Worm (Caenorhabditis elegans) whole organism, mixed stage, embryonic: ENCODE measurements around the gene F42D1.4.

Source experiments
- M03D4.4 ChIP-seq: sonication (generic microtip); optimal IDR thresholded peaks from 2 replicates; lab custom pipeline; 2017; ENCODE audit warnings: mild to moderate bottlenecking, missing genetic modification characterization, missing compliant biosample characterization
- bed-3 ChIP-seq: fragments of 200-800 bp; sonication (Bioruptor generic); optimal IDR thresholded peaks from 3 replicates; lab custom pipeline; 2018; ENCODE audit warnings: mild to moderate bottlenecking, missing genetic modification characterization, moderate library complexity, missing compliant biosample characterization
- blmp-1 ChIP-seq: fragments of 150-350 bp; optimal IDR thresholded peaks from 2 replicates; lab custom pipeline; 2014; ENCODE audit warnings: missing biosample characterization, missing genetic modification characterization
- ceh-39 ChIP-seq: fragments of 150-350 bp; optimal IDR thresholded peaks from 2 replicates; lab custom pipeline; 2014; ENCODE audit warnings: missing biosample characterization, missing genetic modification characterization
- ceh-43 ChIP-seq: fragments of 200-800 bp; sonication (Bioruptor generic); optimal IDR thresholded peaks from 2 replicates; lab custom pipeline; 2018; ENCODE audit warnings: mild to moderate bottlenecking, missing genetic modification characterization, moderate library complexity, missing compliant biosample characterization
- ceh-83 ChIP-seq: fragments of 200-800 bp; sonication (Bioruptor generic); optimal IDR thresholded peaks from 2 replicates; lab custom pipeline; 2018; ENCODE audit warnings: mild to moderate bottlenecking, missing genetic modification characterization, missing compliant biosample characterization
- ces-1 ChIP-seq: fragments of 150-350 bp; optimal IDR thresholded peaks from 2 replicates; lab custom pipeline; 2014; ENCODE audit warnings: missing biosample characterization, missing genetic modification reagents, missing genetic modification characterization
- drap-1 ChIP-seq: fragments of 200-800 bp; sonication (Bioruptor generic); optimal IDR thresholded peaks from 3 replicates; lab custom pipeline; 2018; ENCODE audit warnings: mild to moderate bottlenecking, missing genetic modification characterization, missing compliant biosample characterization
- elt-1 ChIP-seq: sonication (generic microtip); optimal IDR thresholded peaks from 2 replicates; lab custom pipeline; 2017; ENCODE audit warnings: missing genetic modification characterization, mild to moderate bottlenecking, missing compliant biosample characterization, antibody characterized with exemption, moderate library complexity, borderline replicate concordance; ENCODE audit not compliant: insufficient read depth
- elt-3 ChIP-seq: fragments of 150-350 bp; optimal IDR thresholded peaks from 2 replicates; lab custom pipeline; 2014; ENCODE audit warnings: missing biosample characterization, missing genetic modification characterization
- flh-1 ChIP-seq: fragments of 200-800 bp; sonication (Bioruptor generic); optimal IDR thresholded peaks from 2 replicates; lab custom pipeline; 2018; ENCODE audit warnings: mild to moderate bottlenecking, missing genetic modification characterization, moderate library complexity, missing compliant biosample characterization
- ham-2 ChIP-seq: fragments of 200-800 bp; sonication (Bioruptor generic); optimal IDR thresholded peaks from 2 replicates; lab custom pipeline; 2018; ENCODE audit warnings: mild to moderate bottlenecking, missing genetic modification characterization, missing compliant biosample characterization
- hlh-1 ChIP-seq: fragments of 150-350 bp; optimal IDR thresholded peaks from 2 replicates; lab custom pipeline; 2014; ENCODE audit warnings: missing biosample characterization, missing genetic modification reagents, missing genetic modification characterization
- lin-13 ChIP-seq: fragments of 150-350 bp; optimal IDR thresholded peaks from 2 replicates; lab custom pipeline; 2014; ENCODE audit warnings: missing biosample characterization, missing genetic modification characterization
- lin-32 ChIP-seq: fragments of 200-800 bp; sonication (Bioruptor generic); optimal IDR thresholded peaks from 2 replicates; lab custom pipeline; 2018; ENCODE audit warnings: mild to moderate bottlenecking, missing genetic modification characterization, missing compliant biosample characterization
- lsy-2 ChIP-seq: fragments of 150-350 bp; optimal IDR thresholded peaks from 2 replicates; lab custom pipeline; 2014; ENCODE audit warnings: missing biosample characterization, missing genetic modification characterization
- mab-5 ChIP-seq: fragments of 150-350 bp; optimal IDR thresholded peaks from 2 replicates; lab custom pipeline; 2014; ENCODE audit warnings: missing biosample characterization, missing genetic modification characterization
- mep-1 ChIP-seq: fragments of 150-350 bp; optimal IDR thresholded peaks from 2 replicates; lab custom pipeline; 2017; ENCODE audit warnings: missing biosample characterization, missing genetic modification reagents, missing genetic modification characterization, inconsistent platforms
- mls-2 ChIP-seq: sonication (generic microtip); optimal IDR thresholded peaks from 2 replicates; lab custom pipeline; 2016; ENCODE audit warnings: mild to moderate bottlenecking, missing genetic modification characterization, moderate library complexity, missing compliant biosample characterization
- nhr-12 ChIP-seq: fragments of 150-350 bp; optimal IDR thresholded peaks from 2 replicates; lab custom pipeline; 2014; ENCODE audit warnings: missing biosample characterization, missing genetic modification characterization
- nhr-2 ChIP-seq: fragments of 150-350 bp; optimal IDR thresholded peaks from 2 replicates; lab custom pipeline; 2014; ENCODE audit warnings: missing biosample characterization, missing genetic modification characterization
- nhr-237 ChIP-seq: fragments of 150-350 bp; optimal IDR thresholded peaks from 2 replicates; lab custom pipeline; 2014; ENCODE audit warnings: missing biosample characterization, missing genetic modification characterization
- nhr-28 ChIP-seq: fragments of 150-350 bp; optimal IDR thresholded peaks from 2 replicates; lab custom pipeline; 2014; ENCODE audit warnings: missing biosample characterization, missing genetic modification characterization
- nhr-76 ChIP-seq: sonication (generic microtip); optimal IDR thresholded peaks from 2 replicates; lab custom pipeline; 2017; ENCODE audit warnings: missing biosample characterization, missing genetic modification characterization
- pha-4 ChIP-seq: fragments of 150-350 bp; optimal IDR thresholded peaks from 2 replicates; lab custom pipeline; 2018; ENCODE audit warnings: missing biosample characterization, missing genetic modification reagents, missing genetic modification characterization
- sem-2 ChIP-seq: fragments of 200-800 bp; sonication (Bioruptor generic); optimal IDR thresholded peaks from 2 replicates; lab custom pipeline; 2018; ENCODE audit warnings: mild to moderate bottlenecking, missing genetic modification characterization, missing compliant biosample characterization
- snpc-4 ChIP-seq: fragments of 150-350 bp; optimal IDR thresholded peaks from 2 replicates; lab custom pipeline; 2014; ENCODE audit warnings: missing biosample characterization, missing genetic modification characterization
- sptf-1 ChIP-seq: sonication (generic microtip); optimal IDR thresholded peaks from 2 replicates; lab custom pipeline; 2017; ENCODE audit warnings: mild to moderate bottlenecking, missing genetic modification characterization, moderate library complexity, missing compliant biosample characterization
- tbx-8 ChIP-seq: fragments of 200-800 bp; sonication (Bioruptor generic); optimal IDR thresholded peaks from 2 replicates; lab custom pipeline; 2018; ENCODE audit warnings: mild to moderate bottlenecking, missing genetic modification characterization, moderate library complexity, missing compliant biosample characterization
- unc-120 ChIP-seq: sonication (generic microtip); optimal IDR thresholded peaks from 2 replicates; lab custom pipeline; 2017; ENCODE audit warnings: missing genetic modification characterization, missing compliant biosample characterization; ENCODE audit not compliant: poor library complexity, severe bottlenecking
- unc-39 ChIP-seq: fragments of 150-350 bp; optimal IDR thresholded peaks from 2 replicates; lab custom pipeline; 2014; ENCODE audit warnings: missing biosample characterization, missing genetic modification characterization
- unc-62 ChIP-seq: fragments of 150-350 bp; optimal IDR thresholded peaks from 2 replicates; lab custom pipeline; 2014; ENCODE audit warnings: missing biosample characterization, missing genetic modification reagents, missing genetic modification characterization
- zip-8 ChIP-seq: fragments of 150-350 bp; optimal IDR thresholded peaks from 2 replicates; lab custom pipeline; 2014; ENCODE audit warnings: missing biosample characterization, missing genetic modification characterization
- ztf-11 ChIP-seq: fragments of 150-350 bp; optimal IDR thresholded peaks from 2 replicates; lab custom pipeline; 2014; ENCODE audit warnings: missing biosample characterization, missing genetic modification characterization

The F42D1.4 gene

ce11 chrX:14819495-14819894, 12.5 kb downstream of the F42D1.4 start:
- TF ChIP-seq unc-39 (tag; lab: Kevin White, UChicago), result no peak
- TF ChIP-seq pha-4, result no peak
- no peak for TF ChIP-seq ceh-39 (tag; lab: Kevin White, UChicago)
- no peak for TF ChIP-seq unc-62
- TF ChIP-seq sem-2, result no peak
- no peak for TF ChIP-seq mep-1
- no peak for TF ChIP-seq lin-32 (GFP tag; lab: Kevin White, UChicago)
- no peak for TF ChIP-seq nhr-2 (tag; lab: Kevin White, UChicago)

ce11 chrX:14824490-14825050, 17.5 kb downstream of the F42D1.4 start, which contains the start of gene mbk-1:
TSS of gene mbk-1 (minus strand) at chrX:14824540.
- peak; percentile 17 for TF ChIP-seq unc-62
- TF ChIP-seq tbx-8 (GFP tag; lab: Kevin White, UChicago), result no peak
- TF ChIP-seq nhr-237 (tag; lab: Kevin White, UChicago), result peak; percentile 50
- peak; percentile 45 for TF ChIP-seq nhr-2 (tag; lab: Kevin White, UChicago)
- TF ChIP-seq nhr-76, result no peak
- TF ChIP-seq lin-32 (GFP tag; lab: Kevin White, UChicago), result no peak
- TF ChIP-seq flh-1 (GFP tag; lab: Kevin White, UChicago), result no peak
- peak; percentile 46 for TF ChIP-seq sptf-1
- TF ChIP-seq drap-1, result no peak
- TF ChIP-seq ztf-11 (tag; lab: Kevin White, UChicago), result no peak
- no peak for TF ChIP-seq unc-39 (tag; lab: Kevin White, UChicago)
- TF ChIP-seq nhr-12 (tag; lab: Kevin White, UChicago), result no peak
- no peak for TF ChIP-seq lin-13 (tag; lab: Kevin White, UChicago)
- no peak for TF ChIP-seq blmp-1 (tag; lab: Kevin White, UChicago)
- no peak for TF ChIP-seq snpc-4
- peak; percentile 78 for TF ChIP-seq hlh-1 (tag; lab: Kevin White, UChicago)
- no peak for TF ChIP-seq mab-5
- peak; percentile 10 for TF ChIP-seq lsy-2
- no peak for TF ChIP-seq M03D4.4 (tag; lab: Kevin White, UChicago)
- TF ChIP-seq elt-1, result no peak
- no peak for TF ChIP-seq sem-2
- TF ChIP-seq pha-4, result no peak
- TF ChIP-seq zip-8 (tag; lab: Kevin White, UChicago), result no peak
- peak; percentile 40 for TF ChIP-seq elt-3
- TF ChIP-seq ces-1 (GFP tag; lab: Kevin White, UChicago), result peak; percentile 63
- peak; percentile 43 for TF ChIP-seq mep-1
- TF ChIP-seq ceh-43, result no peak
- peak; percentile 69 for TF ChIP-seq ceh-39 (tag; lab: Kevin White, UChicago)
- TF ChIP-seq ham-2, result no peak
- no peak for TF ChIP-seq bed-3 (GFP tag; lab: Kevin White, UChicago)
- TF ChIP-seq nhr-28, result no peak
- TF ChIP-seq ceh-83 (GFP tag; lab: Kevin White, UChicago), result no peak
- no peak for TF ChIP-seq mls-2 (tag; lab: Kevin White, UChicago)

ce11 chrX:14828766-14829165, 21.7 kb downstream of the F42D1.4 start:
- TF ChIP-seq unc-120 (tag; lab: Kevin White, UChicago), result no peak
- TF ChIP-seq hlh-1 (tag; lab: Kevin White, UChicago), result no peak
- TF ChIP-seq nhr-2 (tag; lab: Kevin White, UChicago), result no peak
- no peak for TF ChIP-seq nhr-28
- TF ChIP-seq pha-4, result no peak

ce11 chrX:14831531-14831930, 24.5 kb downstream of the F42D1.4 start, which contains the start of gene dpf-2:
TSS of gene dpf-2 (plus strand) at chrX:14831831.
- TF ChIP-seq nhr-28 (no peak), elt-3 (no peak), ceh-39 (tag; lab: Kevin White, UChicago) (no peak), unc-39 (tag; lab: Kevin White, UChicago) (no peak), nhr-2 (tag; lab: Kevin White, UChicago) (no peak)

- TF ChIP-seq ces-1 (GFP tag; lab: Kevin White, UChicago), result peak; percentile 79
- no peak for TF ChIP-seq pha-4
- TF ChIP-seq M03D4.4 (tag; lab: Kevin White, UChicago), result no peak
These were observed 31.3 kb downstream of the F42D1.4 start for ce11 chrX:14838339-14838738.
